Worm (Caenorhabditis elegans): ENCODE measurements around the gene F29B9.7.

- TF ChIP-seq fax-1 (tag; optimal IDR thresholded peaks at IDR 0.05) (no peak), syd-9 (tag; optimal IDR thresholded peaks at IDR 0.05) (no peak), K02D7.2 (tag; optimal IDR thresholded peaks at IDR 0.05) (no peak), nfya-1 (tag; optimal IDR thresholded peaks at IDR 0.05) (no peak), pag-3 (tag; optimal IDR thresholded peaks at IDR 0.05; ENCODE audit: borderline replicate concordance) (no peak), nhr-11 (tag; optimal IDR thresholded peaks at IDR 0.05) (no peak), ttx-3 (tag; optimal IDR thresholded peaks at IDR 0.05) (no peak), ceh-18 (tag; optimal IDR thresholded peaks at IDR 0.05) (no peak)
These were observed 38.7 kb downstream of the F29B9.7 start, which contains the start of gene bus-4 for ce11 chrIV:4688221-4688620.
